Worm (Caenorhabditis elegans): ENCODE measurements around the gene Y53G8AM.4.

Y53G8AM.4 gene

ce11 chrIII:3248307-3249037, 7.0 kb downstream of the Y53G8AM.4 start, which contains the start of gene nduf-9 (continued):
- TF ChIP-seq pqm-1 (tag; optimal IDR thresholded peaks at IDR 0.05) (no peak), efl-1 (optimal IDR thresholded peaks at IDR 0.05) (peak; percentile 60 to 65), efl-1 (GFP tag; optimal IDR thresholded peaks at IDR 0.05 in 1 of 2) (peak; percentile 69 to 94), snpc-4 (tag; optimal IDR thresholded peaks at IDR 0.05) (no peak), snu-23 (GFP tag; optimal IDR thresholded peaks at IDR 0.05) (peak; percentile 58), efl-3 (GFP tag; optimal IDR thresholded peaks at IDR 0.05) (no peak), unc-30 (tag; optimal IDR thresholded peaks at IDR 0.05) (no peak), unc-62 (GFP tag; optimal IDR thresholded peaks at IDR 0.05) (no peak), alr-1 (tag; optimal IDR thresholded peaks at IDR 0.05; ENCODE audit: borderline replicate concordance) (no peak), ceh-88 (GFP tag; IDR thresholded peaks at IDR 0.05) (no peak), vab-15 (tag; optimal IDR thresholded peaks at IDR 0.05) (no peak), ceh-8 (GFP tag; optimal IDR thresholded peaks at IDR 0.05) (no peak), C04F5.9 (tag; optimal IDR thresholded peaks at IDR 0.05) (peak; percentile 5), nhr-77 (tag; optimal IDR thresholded peaks at IDR 0.05) (no peak), unc-98 (GFP tag; IDR thresholded peaks at IDR 0.05) (no peak), lin-35 (GFP tag; optimal IDR thresholded peaks at IDR 0.05) (peak; percentile 59 to 72), nhr-85 (tag) (no peak), tbx-2 (tag; optimal IDR thresholded peaks at IDR 0.05) (peak; percentile 43), sox-4 (tag; optimal IDR thresholded peaks at IDR 0.05) (peak; percentile 24), nhr-71 (tag; optimal IDR thresholded peaks at IDR 0.05) (no peak), unc-130 (tag; optimal IDR thresholded peaks at IDR 0.05) (peak; percentile 70), rnt-1 (tag; optimal IDR thresholded peaks at IDR 0.05) (no peak), ceh-63 (GFP tag; optimal IDR thresholded peaks at IDR 0.05) (no peak), nhr-237 (tag; optimal IDR thresholded peaks at IDR 0.05) (no peak), nhr-84 (tag; optimal IDR thresholded peaks at IDR 0.05) (no peak), nhr-11 (tag; optimal IDR thresholded peaks at IDR 0.05) (no peak), ceh-82 (tag; optimal IDR thresholded peaks at IDR 0.05) (peak in 2 of 3 experiments; percentile 52 to 58), ztf-11 (tag; optimal IDR thresholded peaks at IDR 0.05) (no peak), dpl-1 (GFP tag; optimal IDR thresholded peaks at IDR 0.05) (peak; percentile 50 to 71 (median 65)), nhr-90 (tag; optimal IDR thresholded peaks at IDR 0.05; ENCODE audit: poor library complexity) (no peak), fkh-4 (tag; optimal IDR thresholded peaks at IDR 0.05; ENCODE audit: borderline replicate concordance) (no peak), nhr-76 (tag; optimal IDR thresholded peaks at IDR 0.05) (no peak), mdl-1 (tag; optimal IDR thresholded peaks at IDR 0.05) (no peak), lin-39 (tag; optimal IDR thresholded peaks at IDR 0.05) (no peak), mab-9 (GFP tag; IDR thresholded peaks at IDR 0.05) (no peak)

DNA sequence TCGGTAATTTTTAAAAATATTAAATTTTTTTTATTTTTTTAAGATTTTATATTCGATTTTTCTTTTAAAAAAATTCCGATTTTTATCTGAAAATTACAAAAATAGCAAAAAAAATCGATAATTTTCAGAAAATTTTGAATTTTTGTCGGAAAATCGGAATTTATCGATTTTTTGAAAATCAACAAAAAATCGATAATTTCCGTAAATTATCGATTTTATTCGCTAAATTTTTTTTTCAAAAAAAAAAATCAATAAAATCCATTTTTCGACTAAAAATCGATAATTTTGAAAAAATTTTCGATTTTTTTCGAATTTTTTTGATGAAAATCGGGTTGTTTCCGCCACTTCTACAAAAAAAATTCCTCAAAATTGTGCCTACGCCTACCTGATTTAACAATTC, 13.1 kb downstream of the Y53G8AM.4 start:
- TF ChIP-seq unc-86 (tag; optimal IDR thresholded peaks at IDR 0.05) = no peak
- no peak for TF ChIP-seq tbx-2 (tag; optimal IDR thresholded peaks at IDR 0.05)
- no peak for TF ChIP-seq hpl-2 (GFP tag; optimal IDR thresholded peaks at IDR 0.05)
- no peak for TF ChIP-seq lin-35 (GFP tag; optimal IDR thresholded peaks at IDR 0.05)
- no peak for TF ChIP-seq efl-3 (GFP tag; optimal IDR thresholded peaks at IDR 0.05)
- TF ChIP-seq sptf-1 (tag; optimal IDR thresholded peaks at IDR 0.05) = no peak
- TF ChIP-seq nhr-47 (tag; optimal IDR thresholded peaks at IDR 0.05) = no peak
- no peak for TF ChIP-seq snpc-4 (tag; optimal IDR thresholded peaks at IDR 0.05)
- TF ChIP-seq nhr-19 (GFP tag; conservative IDR thresholded peaks at IDR 0.05) = no peak
- no peak for TF ChIP-seq fkh-8 (tag; optimal IDR thresholded peaks at IDR 0.05)
- TF ChIP-seq mef-2 (tag; optimal IDR thresholded peaks at IDR 0.05) = no peak
- no peak for TF ChIP-seq lin-15B (tag; optimal IDR thresholded peaks at IDR 0.05)
